Fruit fly (Drosophila melanogaster): Measurements from ENCODE around the gene CG13995.
A peak's percentile ranks its signal among the peaks of the same experiment; 100 is the strongest.

Gene CG13995

DNA sequence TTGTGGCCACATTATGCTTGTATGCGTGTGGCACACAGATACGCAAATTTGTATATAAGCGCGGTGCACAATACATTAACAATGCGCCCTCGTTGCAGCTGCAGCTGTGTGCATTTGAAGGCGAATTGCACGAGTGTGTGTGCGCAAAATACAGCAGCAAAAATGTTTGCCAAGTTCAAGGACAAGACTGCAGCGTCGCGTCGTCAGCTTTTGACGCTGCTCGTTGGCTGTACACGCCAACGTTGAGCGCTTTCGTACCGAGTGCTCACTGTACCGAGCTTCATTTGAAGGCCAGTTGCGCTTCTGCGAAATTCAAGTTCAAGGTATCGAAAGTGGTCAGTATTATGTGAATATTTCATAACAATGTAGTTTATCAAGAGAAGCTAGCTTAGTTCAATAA, 32.7 kb downstream of the CG13995 start:
- TF ChIP-seq Pif1A (GFP tag; optimal IDR thresholded peaks at IDR 0.05) (no peak), CG32121 (GFP tag; IDR thresholded peaks at IDR 0.05) (no peak), D1 (tag; optimal IDR thresholded peaks at IDR 0.05) (no peak), EcR (GFP tag; optimal IDR thresholded peaks at IDR 0.05) (no peak)

DNA sequence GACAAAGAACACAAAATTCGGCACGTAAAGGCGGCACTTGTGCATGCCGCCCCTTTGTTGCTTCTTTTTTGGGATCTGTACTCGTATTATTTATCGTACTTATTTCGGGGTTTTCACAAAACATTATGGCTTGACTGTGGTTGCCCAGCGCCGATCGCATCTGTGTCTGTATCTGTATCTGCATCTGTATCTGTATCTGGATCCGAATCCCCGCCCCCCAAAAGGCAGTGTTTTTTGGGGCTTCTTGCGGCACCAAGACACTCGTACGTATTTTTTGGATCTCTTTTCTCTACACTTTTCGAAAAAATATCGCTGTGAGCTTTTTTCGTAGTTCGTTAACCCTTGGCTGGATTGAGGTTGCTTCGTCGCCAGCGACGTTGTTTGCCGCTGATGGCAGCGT, 33.6 kb downstream of the CG13995 start:
- TF ChIP-seq gl (tag; optimal IDR thresholded peaks at IDR 0.05) (no peak), Snoo (tag; optimal IDR thresholded peaks at IDR 0.05) (no peak), CG13204 (GFP tag; optimal IDR thresholded peaks at IDR 0.05) (no peak), CG9948 (tag; optimal IDR thresholded peaks at IDR 0.05) (no peak)

dm6 chr2L:6088371-6089365, 34.6 kb downstream of the CG13995 start:
- TF ChIP-seq CG17806 (tag; optimal IDR thresholded peaks at IDR 0.05) (no peak), CG8301 (tag; optimal IDR thresholded peaks at IDR 0.05) (no peak), Snoo (tag; optimal IDR thresholded peaks at IDR 0.05) (peak; percentile 70), CG34367 (tag; optimal IDR thresholded peaks at IDR 0.05) (peak; percentile 2), Pif1B (GFP tag; optimal IDR thresholded peaks at IDR 0.05) (no peak), gl (tag; optimal IDR thresholded peaks at IDR 0.05) (peak; percentile 45), rn (GFP tag; IDR thresholded peaks at IDR 0.05) (no peak), D1 (tag; optimal IDR thresholded peaks at IDR 0.05) (no peak), CG8159 (tag; optimal IDR thresholded peaks at IDR 0.05) (no peak), EcR (GFP tag; optimal IDR thresholded peaks at IDR 0.05) (peak; percentile 99), CG13204 (GFP tag; optimal IDR thresholded peaks at IDR 0.05) (peak; percentile 83), CG32121 (GFP tag; IDR thresholded peaks at IDR 0.05) (peak; percentile 40; the same call in 1 of the 2 replicates), CG14655 (GFP tag; optimal IDR thresholded peaks at IDR 0.05) (no peak), Ets98B (GFP tag; IDR thresholded peaks at IDR 0.05) (peak; percentile 55), CG10348 (GFP tag; IDR thresholded peaks at IDR 0.05) (no peak), CG4496 (GFP tag; IDR thresholded peaks at IDR 0.05) (peak; percentile 93), CG9948 (tag; optimal IDR thresholded peaks at IDR 0.05) (peak; percentile 2), fd96Ca (GFP tag; IDR thresholded peaks at IDR 0.05) (peak; percentile 73), CG15710 (tag; optimal IDR thresholded peaks at IDR 0.05) (no peak), CG12605 (GFP tag; IDR thresholded peaks at IDR 0.05) (no peak; the same call in 1 of the 2 replicates), Pif1A (GFP tag; optimal IDR thresholded peaks at IDR 0.05) (no peak)

DNA sequence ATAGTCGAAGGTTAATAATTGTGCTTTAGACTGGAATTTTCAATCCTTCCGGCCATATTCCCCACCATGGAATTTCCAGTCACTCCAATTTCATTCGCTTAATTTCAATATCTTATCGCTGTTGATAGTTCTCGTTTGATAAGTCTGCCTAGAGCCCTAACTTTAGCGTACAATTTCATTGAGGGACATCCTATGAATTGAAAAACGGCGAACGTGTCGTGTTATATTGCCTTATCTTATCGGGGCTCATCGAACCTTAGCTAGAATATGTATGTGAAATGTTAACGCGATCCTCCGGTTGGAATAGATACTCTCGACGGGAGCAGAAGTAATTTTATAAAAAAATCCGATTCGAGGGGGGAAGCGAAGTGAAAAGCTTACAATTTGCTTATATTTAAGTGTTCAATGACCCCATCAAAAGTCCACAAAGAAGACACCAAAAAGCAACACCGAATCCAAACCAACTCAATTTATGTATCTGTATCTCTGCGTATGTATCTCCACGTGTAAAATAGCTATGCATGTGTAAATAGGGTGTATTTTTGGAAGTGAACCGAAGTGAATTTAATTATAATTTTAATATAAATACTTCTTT, 35.6 kb downstream of the CG13995 start:
- TF ChIP-seq Snoo (tag; optimal IDR thresholded peaks at IDR 0.05) (no peak), CG8159 (tag; optimal IDR thresholded peaks at IDR 0.05) (no peak), CG17806 (tag; optimal IDR thresholded peaks at IDR 0.05) (no peak), CG14655 (GFP tag; optimal IDR thresholded peaks at IDR 0.05) (no peak), fd96Ca (GFP tag; IDR thresholded peaks at IDR 0.05) (no peak)

DNA sequence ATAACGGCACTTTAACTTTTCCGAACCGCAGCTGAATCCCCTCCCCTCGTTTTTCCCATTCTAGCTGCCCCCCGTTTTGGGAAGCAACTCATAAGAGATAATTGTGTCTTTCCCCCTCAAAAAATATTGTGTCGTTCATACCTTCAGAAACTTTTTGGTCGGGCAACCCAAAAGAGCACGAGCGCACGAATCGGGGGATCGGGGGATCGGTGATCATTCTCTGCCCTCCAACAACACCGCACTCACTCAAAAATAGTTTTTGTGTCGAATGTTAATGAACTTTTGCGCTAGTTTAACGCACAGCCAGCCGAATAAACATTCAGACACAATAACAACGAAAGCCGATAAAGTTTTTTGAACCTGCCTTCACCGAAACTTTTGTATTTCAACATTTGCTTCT, 36.3 kb downstream of the CG13995 start:
- TF ChIP-seq CG9948 (tag; optimal IDR thresholded peaks at IDR 0.05): no peak
- TF ChIP-seq CG8159 (tag; optimal IDR thresholded peaks at IDR 0.05): no peak
- no peak for TF ChIP-seq CG15710 (tag; optimal IDR thresholded peaks at IDR 0.05)
- TF ChIP-seq CG32121 (GFP tag; IDR thresholded peaks at IDR 0.05): no peak
- TF ChIP-seq CG12605 (GFP tag; IDR thresholded peaks at IDR 0.05): no peak
- TF ChIP-seq CG13204 (GFP tag; optimal IDR thresholded peaks at IDR 0.05): no peak
- no peak for TF ChIP-seq CG10348 (GFP tag; IDR thresholded peaks at IDR 0.05)
- TF ChIP-seq rn (GFP tag; IDR thresholded peaks at IDR 0.05): no peak
- no peak for TF ChIP-seq CG34367 (tag; optimal IDR thresholded peaks at IDR 0.05)
- no peak for TF ChIP-seq Ets98B (GFP tag; IDR thresholded peaks at IDR 0.05)
- TF ChIP-seq D1 (tag; optimal IDR thresholded peaks at IDR 0.05): no peak

dm6 chr2L:6090786-6091716, 36.9 kb downstream of the CG13995 start, which contains the start of gene CG45075:
Gene CG45075, plus strand, starts transcription at chr2L:6091412.
- TF ChIP-seq CG13204 (GFP tag; optimal IDR thresholded peaks at IDR 0.05): no peak
- TF ChIP-seq CG15710 (tag; optimal IDR thresholded peaks at IDR 0.05): no peak
- no peak for TF ChIP-seq CG10348 (GFP tag; IDR thresholded peaks at IDR 0.05)
- TF ChIP-seq CG8159 (tag; optimal IDR thresholded peaks at IDR 0.05): no peak
- TF ChIP-seq CG4496 (GFP tag; IDR thresholded peaks at IDR 0.05): no peak
- no peak for TF ChIP-seq Pif1A (GFP tag; optimal IDR thresholded peaks at IDR 0.05)
- TF ChIP-seq fd96Ca (GFP tag; IDR thresholded peaks at IDR 0.05): no peak
- TF ChIP-seq EcR (GFP tag; optimal IDR thresholded peaks at IDR 0.05): no peak
- TF ChIP-seq CG32121 (GFP tag; IDR thresholded peaks at IDR 0.05): no peak
- no peak for TF ChIP-seq Pif1B (GFP tag; optimal IDR thresholded peaks at IDR 0.05)
